Fruit fly (Drosophila melanogaster) whole organism, adult: ENCODE results near the gene CG6678.

Source experiments
- CG33017 ChIP-seq: fragments of 200-800 bp; sonication (Bioruptor generic); optimal IDR thresholded peaks from 2 replicates; lab custom pipeline; 2018; ENCODE audit warnings: missing biosample characterization, mild to moderate bottlenecking, missing genetic modification characterization, moderate library complexity
- CG5204 ChIP-seq: fragments of 200-800 bp; sonication (Bioruptor generic); optimal IDR thresholded peaks from 2 replicates; lab custom pipeline; 2016; ENCODE audit warnings: missing biosample characterization, missing genetic modification characterization
- Clk ChIP-seq: fragments of 200-800 bp; sonication (Bioruptor generic); optimal IDR thresholded peaks from 2 replicates; lab custom pipeline; 2017; ENCODE audit warnings: missing biosample characterization, missing genetic modification characterization

DNA sequence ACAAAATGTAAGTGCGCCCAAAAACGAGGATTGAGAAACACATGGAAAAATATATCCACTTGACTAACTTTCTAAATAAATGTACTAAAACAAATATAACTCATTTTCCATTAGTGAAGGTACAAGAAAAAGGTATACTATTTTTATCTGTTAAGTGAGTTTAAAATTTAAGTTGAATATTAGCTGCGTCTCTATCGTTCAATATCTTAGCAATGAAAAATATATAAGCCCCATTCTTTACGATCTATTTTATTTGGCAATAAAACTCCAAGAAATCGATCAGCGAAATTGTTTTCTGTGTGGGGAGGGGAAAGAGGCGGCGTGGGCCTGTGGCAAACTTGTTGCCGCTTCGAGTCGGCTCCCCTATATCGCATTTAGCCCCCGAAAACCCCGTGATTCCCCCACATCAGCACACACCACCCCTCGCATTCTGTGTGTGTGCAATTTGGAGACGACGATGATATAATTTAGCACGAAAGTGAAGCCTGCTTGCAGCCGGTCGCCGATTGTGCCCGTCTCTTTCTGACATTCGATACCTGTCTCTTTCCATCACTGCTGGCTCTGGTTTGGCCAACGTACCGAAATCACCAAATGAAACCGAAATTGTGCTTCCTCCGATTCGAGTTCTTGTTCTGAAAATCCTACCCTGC is 36.0 kb downstream of the CG6678 start:
- no peak for TF ChIP-seq Clk (GFP tag; lab: Kevin White, UChicago)
- TF ChIP-seq CG33017 (tag; lab: Kevin White, UChicago) = no peak
- TF ChIP-seq CG5204 (GFP tag; lab: Kevin White, UChicago) = no peak
